Worm (Caenorhabditis elegans) whole organism, late embryonic: ENCODE data around the gene srj-18.

Experiments used
- ama-1 ChIP-seq: fragments of 150-350 bp; optimal IDR thresholded peaks from 2 replicates; lab custom pipeline; 2014
- ceh-19 ChIP-seq: fragments of 200-800 bp; sonication (Bioruptor generic); optimal IDR thresholded peaks from 2 replicates; lab custom pipeline; 2018; ENCODE audit warnings: mild to moderate bottlenecking, missing genetic modification characterization, missing compliant biosample characterization
- ceh-24 ChIP-seq: sonication (generic microtip); optimal IDR thresholded peaks from 2 replicates; lab custom pipeline; 2016; ENCODE audit warnings: mild to moderate bottlenecking, missing genetic modification characterization, missing compliant biosample characterization
- ceh-30 ChIP-seq: fragments of 150-350 bp; optimal IDR thresholded peaks from 2 replicates; lab custom pipeline; 2014; ENCODE audit warnings: missing biosample characterization, missing genetic modification characterization
- dve-1 ChIP-seq: sonication (generic microtip); optimal IDR thresholded peaks from 2 replicates; lab custom pipeline; 2017; ENCODE audit warnings: antibody characterized with exemption, mild to moderate bottlenecking, missing genetic modification characterization, missing compliant biosample characterization
- nfya-1 ChIP-seq: sonication (generic microtip); optimal IDR thresholded peaks from 2 replicates; lab custom pipeline; 2017; ENCODE audit warnings: missing genetic modification characterization, mild to moderate bottlenecking, missing compliant biosample characterization, antibody characterized with exemption, moderate library complexity
- nhr-11 ChIP-seq: fragments of 150-350 bp; optimal IDR thresholded peaks from 2 replicates; lab custom pipeline; 2014; ENCODE audit warnings: missing biosample characterization, missing genetic modification characterization
- rnt-1 ChIP-seq: sonication (generic microtip); optimal IDR thresholded peaks from 2 replicates; lab custom pipeline; 2016; ENCODE audit warnings: missing genetic modification characterization, missing compliant biosample characterization
- sox-4 ChIP-seq: sonication (generic microtip); optimal IDR thresholded peaks from 2 replicates; lab custom pipeline; 2017; ENCODE audit warnings: mild to moderate bottlenecking, missing genetic modification characterization, inconsistent platforms, missing compliant biosample characterization
- ttx-3 ChIP-seq: sonication (generic microtip); optimal IDR thresholded peaks from 2 replicates; lab custom pipeline; 2016; ENCODE audit warnings: missing genetic modification reagents, missing genetic modification characterization, missing compliant biosample characterization
- unc-3 ChIP-seq, 2 experiments: fragments of 200-800 bp in 1 of 2; sonication (Bioruptor generic) in 1 of 2; sonication (generic microtip) in 1 of 2; conservative IDR thresholded peaks in 1 of 2; optimal IDR thresholded peaks in 1 of 2; 2 replicates each; pipeline versions ENCODE4 v1.3.6 to Lab custom; 2016 to 2022; ENCODE audit warnings: missing compliant biosample characterization in 2 of 2, missing genetic modification characterization in 2 of 2, missing genetic modification reagents in 1 of 2

- TF ChIP-seq rnt-1 (tag; lab: Kevin White, UChicago): no peak
- TF ChIP-seq unc-3 (GFP tag; conservative IDR thresholded peaks at IDR 0.05; lab: Robert Waterston, UW): no peak
- TF ChIP-seq unc-3 (tag; optimal IDR thresholded peaks at IDR 0.05; lab: Kevin White, UChicago): no peak
- TF ChIP-seq nhr-11 (tag; lab: Kevin White, UChicago): no peak
- TF ChIP-seq ama-1 (lab: Kevin White, UChicago): no peak
- TF ChIP-seq ttx-3: no peak
- TF ChIP-seq dve-1: no peak
- TF ChIP-seq ceh-19 (GFP tag; lab: Kevin White, UChicago): no peak
- no peak for TF ChIP-seq nfya-1 (tag; lab: Kevin White, UChicago)
- TF ChIP-seq ceh-30 (tag; lab: Kevin White, UChicago): no peak
- TF ChIP-seq ceh-24 (tag; lab: Kevin White, UChicago): no peak
- TF ChIP-seq sox-4: no peak
Observed at ce11 chrV:2753007-2753406, 21.1 kb upstream of the srj-18 start, which contains the start of gene srx-26.
